Fruit fly (Drosophila melanogaster): ENCODE data around the gene vri.

The vri gene

DNA sequence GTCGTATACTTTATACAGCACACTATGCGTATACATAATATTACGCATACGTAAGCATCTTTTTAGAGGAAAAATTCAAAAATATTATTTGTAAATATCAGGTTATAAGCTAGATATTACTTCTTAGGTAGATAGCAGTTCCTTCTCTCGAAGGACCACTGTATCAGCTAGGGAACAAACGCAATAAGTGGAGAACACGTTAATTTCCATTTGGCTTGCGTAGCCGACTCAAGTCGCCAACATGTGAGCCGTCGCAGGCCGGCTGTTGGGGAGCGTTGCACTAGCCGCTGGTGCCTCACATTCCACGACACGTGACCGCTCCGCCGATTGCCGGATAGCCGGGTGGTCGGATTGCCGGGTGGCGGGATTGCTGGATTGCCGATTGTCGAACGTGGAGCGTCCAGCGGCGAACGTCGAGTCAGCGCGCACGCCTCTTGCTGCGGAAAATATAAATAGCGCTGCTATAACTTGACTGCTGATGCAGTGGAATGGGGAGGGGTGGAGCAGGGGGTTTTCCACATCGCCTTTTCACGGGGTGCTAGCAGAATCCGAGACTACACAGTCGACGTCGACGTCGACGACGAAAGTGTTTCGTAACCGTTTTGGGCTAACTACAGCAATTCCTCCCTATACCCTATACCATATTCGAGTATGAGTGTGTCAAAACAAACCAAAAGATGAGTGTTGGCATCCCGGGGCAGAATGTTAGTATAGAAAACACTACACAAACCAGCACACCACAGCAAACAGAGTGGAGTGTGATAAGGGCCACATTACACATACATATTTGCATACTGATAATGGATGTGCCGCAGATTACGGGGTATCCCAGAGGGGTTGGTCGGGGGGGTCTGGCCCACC is 14.5 kb downstream of the vri start (continued):
- no peak for TF ChIP-seq pum (GFP tag; optimal IDR thresholded peaks at IDR 0.05)
- TF ChIP-seq CG8924 (tag; optimal IDR thresholded peaks at IDR 0.05) = no peak
- no peak for TF ChIP-seq CG18764 (GFP tag; optimal IDR thresholded peaks at IDR 0.05)
- TF ChIP-seq CG18262 (tag; optimal IDR thresholded peaks at IDR 0.05) = peak; percentile 16
- TF ChIP-seq trem (tag; optimal IDR thresholded peaks at IDR 0.05) = no peak
- no peak for TF ChIP-seq CG8765 (GFP tag; IDR thresholded peaks at IDR 0.05)
- no peak for TF ChIP-seq CG3163 (GFP tag; optimal IDR thresholded peaks at IDR 0.05)
- TF ChIP-seq amos (GFP tag; IDR thresholded peaks at IDR 0.05; ENCODE audit: partially characterized antibody) = no peak
- no peak for TF ChIP-seq CG14050 (GFP tag; IDR thresholded peaks at IDR 0.05)
- no peak for TF ChIP-seq grn (GFP tag; optimal IDR thresholded peaks at IDR 0.05)
- peak; percentile 62; the same call in 1 of the 2 replicates for TF ChIP-seq Xrp1 (GFP tag; IDR thresholded peaks at IDR 0.05)
- no peak for TF ChIP-seq CG8089 (GFP tag; optimal IDR thresholded peaks at IDR 0.05)
- TF ChIP-seq ERR (GFP tag; optimal IDR thresholded peaks at IDR 0.05) = no peak
- TF ChIP-seq Lim3 (GFP tag; IDR thresholded peaks at IDR 0.05) = no peak
- no peak for TF ChIP-seq Rx (GFP tag; IDR thresholded peaks at IDR 0.05)
- no peak for TF ChIP-seq YL-1 (GFP tag; optimal IDR thresholded peaks at IDR 0.05)
- TF ChIP-seq gsb (GFP tag; IDR thresholded peaks at IDR 0.05) = no peak
- no peak for TF ChIP-seq Scr (GFP tag; IDR thresholded peaks at IDR 0.05; ENCODE audit: partially characterized antibody)
- no peak for TF ChIP-seq HmgD (GFP tag; optimal IDR thresholded peaks at IDR 0.05)
- TF ChIP-seq al (GFP tag; IDR thresholded peaks at IDR 0.05) = no peak
- no peak for TF ChIP-seq HLH3B (GFP tag; IDR thresholded peaks at IDR 0.05)
- no peak for TF ChIP-seq lilli (GFP tag; optimal IDR thresholded peaks at IDR 0.05)
- no peak for TF ChIP-seq CG5953 (GFP tag; IDR thresholded peaks at IDR 0.05)
- peak; percentile 19 for TF ChIP-seq Fer1 (GFP tag; optimal IDR thresholded peaks at IDR 0.05)
- no peak for TF ChIP-seq pfk (GFP tag; optimal IDR thresholded peaks at IDR 0.05)
- TF ChIP-seq CG17328 (GFP tag; IDR thresholded peaks at IDR 0.05) = no peak
- no peak for TF ChIP-seq wdn (GFP tag; IDR thresholded peaks at IDR 0.05)
- no peak for TF ChIP-seq Six4 (GFP tag; optimal IDR thresholded peaks at IDR 0.05)
- TF ChIP-seq CG4820 (GFP tag; optimal IDR thresholded peaks at IDR 0.05) = peak; percentile 33
- peak; percentile 61 for TF ChIP-seq CG12769 (tag; optimal IDR thresholded peaks at IDR 0.05)
- TF ChIP-seq GATAe (GFP tag; conservative IDR thresholded peaks at IDR 0.05) = peak; percentile 39; the same call in 1 of the 2 replicates
- 0 out of 3 replicates have a peak, but pooled peaks have one; percentile 7 for TF ChIP-seq CG6175 (GFP tag; IDR thresholded peaks at IDR 0.05)
- no peak for TF ChIP-seq CG1647 (GFP tag; optimal IDR thresholded peaks at IDR 0.05)
- no peak for TF ChIP-seq Aef1 (GFP tag; IDR thresholded peaks at IDR 0.05)
- no peak for TF ChIP-seq dimm (GFP tag; IDR thresholded peaks at IDR 0.05)
- TF ChIP-seq CG6683 (GFP tag; optimal IDR thresholded peaks at IDR 0.05) = no peak
- no peak for TF ChIP-seq H2.0 (GFP tag; IDR thresholded peaks at IDR 0.05)
- TF ChIP-seq ara (GFP tag; IDR thresholded peaks at IDR 0.05) = peak; percentile 42; the same call in 1 of the 2 replicates
- TF ChIP-seq CG17186 (GFP tag; optimal IDR thresholded peaks at IDR 0.05) = no peak
- TF ChIP-seq Sry-δ (GFP tag; optimal IDR thresholded peaks at IDR 0.05) = no peak
- TF ChIP-seq gcm (GFP tag; optimal IDR thresholded peaks at IDR 0.05) = no peak
- TF ChIP-seq zen (tag; optimal IDR thresholded peaks at IDR 0.05) = no peak
- no peak for TF ChIP-seq CG16863 (GFP tag; optimal IDR thresholded peaks at IDR 0.05)
- no peak for TF ChIP-seq hbn (GFP tag; IDR thresholded peaks at IDR 0.05; ENCODE audit: partially characterized antibody)
- no peak for TF ChIP-seq Neu2 (GFP tag; optimal IDR thresholded peaks at IDR 0.05; ENCODE audit: borderline replicate concordance)
- TF ChIP-seq crp (GFP tag; optimal IDR thresholded peaks at IDR 0.05) = no peak
- peak; percentile 22 for TF ChIP-seq wek (GFP tag; optimal IDR thresholded peaks at IDR 0.05)
- no peak for TF ChIP-seq sc (optimal IDR thresholded peaks at IDR 0.05)
- no peak for TF ChIP-seq sc (GFP tag; optimal IDR thresholded peaks at IDR 0.05)
- TF ChIP-seq CG12236 (GFP tag; optimal IDR thresholded peaks at IDR 0.05) = no peak

Measured in whole organism, embryonic.